Worm (Caenorhabditis elegans): ENCODE results near the gene nhr-95.
"Not testable (repeated sequence)": the region's sequence is repeated elsewhere in the genome, so short reads cannot be mapped to it uniquely, and the experiment has no call there.

The nhr-95 gene

ce11 chrV:19101589-19102201, 19.3 kb upstream of the nhr-95 start, which contains the start of gene zhp-4:
Gene zhp-4, minus strand, starts transcription at chrV:19101786.
- not testable (repeated sequence) for TF ChIP-seq ama-1 (optimal IDR thresholded peaks at IDR 0.05); unc-86 (tag; optimal IDR thresholded peaks at IDR 0.05); fkh-4 (tag; optimal IDR thresholded peaks at IDR 0.05; ENCODE audit: borderline replicate concordance)

- TF ChIP-seq efl-1 (optimal IDR thresholded peaks at IDR 0.05): no peak
- TF ChIP-seq efl-1 (GFP tag; optimal IDR thresholded peaks at IDR 0.05 in 1 of 2): peak in 1 of 2 experiments; percentile 39
- no peak for TF ChIP-seq unc-130 (tag; optimal IDR thresholded peaks at IDR 0.05)
- TF ChIP-seq alr-1 (tag; optimal IDR thresholded peaks at IDR 0.05; ENCODE audit: borderline replicate concordance): no peak
Measured at ce11 chrV:19099504-19099903, 17.1 kb upstream of the nhr-95 start.

ce11 chrV:19090885-19091284, 8.4 kb upstream of the nhr-95 start:
- TF ChIP-seq hlh-17 (GFP tag; optimal IDR thresholded peaks at IDR 0.05; ENCODE audit: borderline replicate concordance) (no peak), jun-1 (tag; optimal IDR thresholded peaks at IDR 0.05) (no peak), C16A3.4 (tag; optimal IDR thresholded peaks at IDR 0.05) (no peak), F16B12.6 (tag; optimal IDR thresholded peaks at IDR 0.05) (no peak), unc-30 (tag; optimal IDR thresholded peaks at IDR 0.05) (no peak), ceh-88 (GFP tag; IDR thresholded peaks at IDR 0.05) (no peak), ces-1 (GFP tag; optimal IDR thresholded peaks at IDR 0.05) (no peak), fkh-8 (tag; optimal IDR thresholded peaks at IDR 0.05) (no peak), aly-2 (tag; optimal IDR thresholded peaks at IDR 0.05) (no peak), unc-98 (GFP tag; IDR thresholded peaks at IDR 0.05) (no peak), hlh-4 (tag; optimal IDR thresholded peaks at IDR 0.05) (no peak), hpl-2 (GFP tag; optimal IDR thresholded peaks at IDR 0.05) (no peak), nhr-12 (tag; optimal IDR thresholded peaks at IDR 0.05) (no peak), egl-13 (tag; optimal IDR thresholded peaks at IDR 0.05) (no peak), efl-1 (optimal IDR thresholded peaks at IDR 0.05) (no peak), efl-1 (GFP tag; optimal IDR thresholded peaks at IDR 0.05 in 1 of 2) (no peak), pqm-1 (tag; optimal IDR thresholded peaks at IDR 0.05) (no peak), nhr-19 (GFP tag; conservative IDR thresholded peaks at IDR 0.05) (no peak), lsy-2 (tag; optimal IDR thresholded peaks at IDR 0.05) (no peak), nhr-76 (tag; optimal IDR thresholded peaks at IDR 0.05) (no peak)

- TF ChIP-seq nhr-84 (tag; optimal IDR thresholded peaks at IDR 0.05) (no peak), nhr-85 (tag) (peak; percentile 30), nhr-19 (GFP tag; conservative IDR thresholded peaks at IDR 0.05) (peak; percentile 26)
Measured at ce11 chrV:19087426-19087825, 5.0 kb upstream of the nhr-95 start, which contains the start of gene nhr-145. Gene nhr-145, plus strand, starts transcription at chrV:19087723.

- no peak for TF ChIP-seq mdl-1 (tag; optimal IDR thresholded peaks at IDR 0.05)
- no peak for TF ChIP-seq unc-86 (tag; optimal IDR thresholded peaks at IDR 0.05)
- no peak for TF ChIP-seq nhr-71 (tag; optimal IDR thresholded peaks at IDR 0.05)
- no peak for TF ChIP-seq unc-30 (tag; optimal IDR thresholded peaks at IDR 0.05)
- no peak for TF ChIP-seq zag-1 (tag; optimal IDR thresholded peaks at IDR 0.05)
- no peak for TF ChIP-seq jun-1 (tag; optimal IDR thresholded peaks at IDR 0.05)
- no peak for TF ChIP-seq lin-15B (tag; optimal IDR thresholded peaks at IDR 0.05)
- TF ChIP-seq ceh-88 (GFP tag; IDR thresholded peaks at IDR 0.05): no peak
- TF ChIP-seq ama-1 (optimal IDR thresholded peaks at IDR 0.05): no peak
- TF ChIP-seq zip-4 (GFP tag; optimal IDR thresholded peaks at IDR 0.05): no peak
- TF ChIP-seq hlh-4 (tag; optimal IDR thresholded peaks at IDR 0.05): no peak
- TF ChIP-seq ztf-11 (tag; optimal IDR thresholded peaks at IDR 0.05): no peak
- no peak for TF ChIP-seq rnt-1 (tag; optimal IDR thresholded peaks at IDR 0.05)
- TF ChIP-seq grh-1 (GFP tag; IDR thresholded peaks at IDR 0.05): no peak
- TF ChIP-seq ceh-63 (GFP tag; optimal IDR thresholded peaks at IDR 0.05): no peak
- no peak for TF ChIP-seq xbp-1 (tag; optimal IDR thresholded peaks at IDR 0.05)
- TF ChIP-seq sup-37 (GFP tag; optimal IDR thresholded peaks at IDR 0.05): no peak
- no peak for TF ChIP-seq ztf-4 (tag; optimal IDR thresholded peaks at IDR 0.05)
- TF ChIP-seq lir-3 (tag; optimal IDR thresholded peaks at IDR 0.05; ENCODE audit: poor library complexity): no peak
Measured at ce11 chrV:19083789-19084188, 1.3 kb upstream of the nhr-95 start.
